Fruit fly (Drosophila melanogaster) whole organism, wandering third instar larva: Measurements from ENCODE around the gene CG15169.

ENCODE experiments used
- brk ChIP-seq: fragments of 200-800 bp; sonication (Bioruptor generic); optimal IDR thresholded peaks from 2 replicates; lab custom pipeline; 2016; ENCODE audit warnings: missing biosample characterization, mild to moderate bottlenecking, missing genetic modification characterization
- rgr ChIP-seq: fragments of 200-800 bp; sonication (Bioruptor generic); optimal IDR thresholded peaks from 3 replicates; lab custom pipeline; 2016; ENCODE audit warnings: missing biosample characterization, mild to moderate bottlenecking, missing genetic modification characterization

The CG15169 gene

DNA sequence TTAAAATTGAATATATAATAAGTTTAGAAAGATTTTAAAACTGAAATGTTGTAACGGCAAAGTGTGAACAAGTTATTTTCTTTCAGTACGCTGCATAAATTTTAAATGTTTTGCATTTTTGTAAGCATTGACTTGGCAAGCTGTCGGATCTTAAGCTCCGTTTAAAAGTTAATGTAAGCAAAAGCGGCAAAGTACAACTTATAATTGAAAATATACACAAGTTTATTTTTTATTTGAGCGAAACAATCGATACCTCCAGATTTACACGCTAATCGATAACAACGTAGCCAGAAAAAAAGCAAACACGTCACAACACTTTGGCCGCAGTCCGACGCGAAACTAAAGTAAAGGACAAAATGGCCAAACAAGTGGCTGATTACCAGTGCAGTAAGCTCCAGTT is 50.8 kb downstream of the CG15169 start, which contains the start of gene Catsup:
Gene Catsup (plus strand): TSS at position 273 of the 400 bp plus-strand sequence.
- TF ChIP-seq rgr: no peak
- TF ChIP-seq brk: no peak
